Worm (Caenorhabditis elegans) whole organism, L4 larva: Measurements from ENCODE around the gene irld-18.

Experiments used
- F44E2.7 ChIP-seq: fragments of 200-800 bp; sonication (Bioruptor generic); IDR thresholded peaks from 2 replicates; pipeline ENCODE4 v2.1.2; 2022; ENCODE audit warnings: missing genetic modification characterization, missing compliant biosample characterization
- F49E8.2 ChIP-seq: sonication (generic microtip); optimal IDR thresholded peaks from 2 replicates; lab custom pipeline; 2016; ENCODE audit warnings: missing compliant biosample characterization, mild to moderate bottlenecking, missing genetic modification characterization, borderline replicate concordance
- R02D3.7 ChIP-seq: fragments of 150-350 bp; sonication (generic microtip); optimal IDR thresholded peaks from 3 replicates; lab custom pipeline; 2014; ENCODE audit warnings: missing biosample characterization, missing genetic modification characterization
- T26A8.4 ChIP-seq: fragments of 200-800 bp; sonication (Bioruptor generic); IDR thresholded peaks from 2 replicates; pipeline ENCODE4 v1.3.6; 2022; ENCODE audit warnings: missing genetic modification characterization, missing compliant biosample characterization
- Y105C5A.15 ChIP-seq: fragments of 200-800 bp; sonication (Bioruptor generic); IDR thresholded peaks from 2 replicates; pipeline ENCODE4 v1.3.6; 2022; ENCODE audit warnings: missing genetic modification characterization, missing compliant biosample characterization
- Y5F2A.4 ChIP-seq: fragments of 200-800 bp; sonication (Bioruptor generic); optimal IDR thresholded peaks from 2 replicates; lab custom pipeline; 2018; ENCODE audit warnings: mild to moderate bottlenecking, missing genetic modification characterization, missing compliant biosample characterization
- aly-2 ChIP-seq: sonication (generic microtip); optimal IDR thresholded peaks from 2 replicates; lab custom pipeline; 2018; ENCODE audit warnings: missing biosample characterization, missing genetic modification characterization
- ama-1 ChIP-seq: fragments of 150-350 bp; optimal IDR thresholded peaks from 2 replicates; lab custom pipeline; 2014; ENCODE audit warnings: inconsistent platforms, mixed read lengths
- arid-1 ChIP-seq: fragments of 200-800 bp; sonication (Bioruptor generic); conservative IDR thresholded peaks from 2 replicates; pipeline ENCODE4 v1.3.6; 2022; ENCODE audit warnings: missing genetic modification reagents, missing genetic modification characterization, missing compliant biosample characterization
- attf-4 ChIP-seq: sonication (generic microtip); optimal IDR thresholded peaks from 3 replicates; lab custom pipeline; 2017; ENCODE audit warnings: missing biosample characterization, missing genetic modification characterization
- ceh-28 ChIP-seq: fragments of 150-350 bp; optimal IDR thresholded peaks from 2 replicates; lab custom pipeline; 2014; ENCODE audit warnings: missing biosample characterization, missing genetic modification reagents, missing genetic modification characterization
- ceh-82 ChIP-seq: sonication (generic microtip); optimal IDR thresholded peaks from 2 replicates; lab custom pipeline; 2017; ENCODE audit warnings: missing biosample characterization, missing genetic modification characterization
- ces-1 ChIP-seq: fragments of 150-350 bp; sonication (generic microtip); optimal IDR thresholded peaks from 4 replicates; lab custom pipeline; 2014; ENCODE audit warnings: missing biosample characterization, missing genetic modification reagents, missing genetic modification characterization
- daf-12 ChIP-seq: fragments of 150-350 bp; optimal IDR thresholded peaks from 2 replicates; lab custom pipeline; 2014; ENCODE audit warnings: missing biosample characterization, missing genetic modification reagents, missing genetic modification characterization
- daf-16 ChIP-seq, 3 experiments: sonication (generic microtip); optimal IDR thresholded peaks; 2 replicates each; lab custom pipeline; 2016 to 2017; ENCODE audit warnings: missing genetic modification characterization in 3 of 3, missing genetic modification reagents in 3 of 3, mild to moderate bottlenecking in 2 of 3, missing compliant biosample characterization in 2 of 3, missing biosample characterization in 1 of 3, moderate library complexity in 1 of 3
- dmd-8 ChIP-seq: fragments of 200-800 bp; sonication (Bioruptor generic); IDR thresholded peaks from 2 replicates; pipeline ENCODE4 v1.3.6; 2022; ENCODE audit warnings: missing genetic modification characterization, missing compliant biosample characterization
- dve-1 ChIP-seq: sonication (generic microtip); optimal IDR thresholded peaks from 2 replicates; lab custom pipeline; 2017; ENCODE audit warnings: antibody characterized with exemption, mild to moderate bottlenecking, missing genetic modification characterization, missing compliant biosample characterization; ENCODE audit not compliant: insufficient read depth
- fkh-10 ChIP-seq: fragments of 150-350 bp; optimal IDR thresholded peaks from 2 replicates; lab custom pipeline; 2014; ENCODE audit warnings: missing biosample characterization, missing genetic modification reagents, missing genetic modification characterization
- fos-1 ChIP-seq: fragments of 150-350 bp; optimal IDR thresholded peaks from 2 replicates; lab custom pipeline; 2014; ENCODE audit warnings: missing biosample characterization, missing genetic modification characterization
- hif-1 ChIP-seq, 2 experiments: sonication (generic microtip); optimal IDR thresholded peaks; 2 replicates each; lab custom pipeline; 2016 to 2017; ENCODE audit warnings: missing compliant biosample characterization in 2 of 2, missing genetic modification characterization in 2 of 2, missing genetic modification reagents in 2 of 2, missing genotype in 2 of 2, mild to moderate bottlenecking in 1 of 2
- hlh-30 ChIP-seq: sonication (generic microtip); optimal IDR thresholded peaks from 2 replicates; lab custom pipeline; 2017; ENCODE audit warnings: antibody characterized with exemption, mild to moderate bottlenecking, missing genetic modification characterization, missing compliant biosample characterization; ENCODE audit not compliant: insufficient read depth
- hmg-1.1 ChIP-seq: fragments of 200-800 bp; sonication (Bioruptor generic); IDR thresholded peaks from 2 replicates; pipeline ENCODE4 v1.3.6; 2022; ENCODE audit warnings: missing genetic modification reagents, missing genetic modification characterization, missing compliant biosample characterization
- jun-1 ChIP-seq: fragments of 150-350 bp; optimal IDR thresholded peaks from 2 replicates; lab custom pipeline; 2014; ENCODE audit warnings: missing biosample characterization, missing genetic modification reagents, missing genetic modification characterization
- lim-7 ChIP-seq: fragments of 200-800 bp; sonication (Bioruptor generic); IDR thresholded peaks from 2 replicates; pipeline ENCODE4 v1.3.6; 2022; ENCODE audit warnings: missing genetic modification characterization, missing compliant biosample characterization
- lin-1 ChIP-seq: fragments of 200-800 bp; sonication (Bioruptor generic); IDR thresholded peaks from 2 replicates; pipeline ENCODE4 v1.3.6; 2022; ENCODE audit warnings: missing genetic modification reagents, missing genetic modification characterization, missing compliant biosample characterization
- lin-38 ChIP-seq: fragments of 200-800 bp; sonication (Bioruptor generic); IDR thresholded peaks from 2 replicates; pipeline ENCODE4 v1.3.6; 2022; ENCODE audit warnings: missing genetic modification reagents, missing genetic modification characterization, missing compliant biosample characterization
- lir-3 ChIP-seq: sonication (generic microtip); optimal IDR thresholded peaks from 2 replicates; lab custom pipeline; 2016; ENCODE audit warnings: mild to moderate bottlenecking, missing genetic modification characterization, missing compliant biosample characterization
- lsy-2 ChIP-seq, 2 experiments: fragments of 150-350 bp in 1 of 2; sonication (generic microtip) in 1 of 2; optimal IDR thresholded peaks; 2 replicates each; lab custom pipeline; 2014 to 2017; ENCODE audit warnings: missing biosample characterization in 2 of 2, missing genetic modification characterization in 2 of 2
- madf-5 ChIP-seq, 2 experiments: fragments of 200-800 bp; sonication (Bioruptor generic); IDR thresholded peaks; 2 replicates each; pipeline ENCODE4 v1.3.6; 2022; ENCODE audit warnings: missing compliant biosample characterization in 2 of 2, missing genetic modification characterization in 2 of 2
- madf-9 ChIP-seq: fragments of 200-800 bp; sonication (Bioruptor generic); conservative IDR thresholded peaks from 2 replicates; pipeline ENCODE4 v1.3.6; 2022; ENCODE audit warnings: missing genetic modification reagents, missing genetic modification characterization, missing compliant biosample characterization
- mep-1 ChIP-seq: fragments of 150-350 bp; sonication (generic microtip); optimal IDR thresholded peaks from 3 replicates; lab custom pipeline; 2014; ENCODE audit warnings: missing biosample characterization, missing genetic modification characterization
- mes-2 ChIP-seq: sonication (generic microtip); optimal IDR thresholded peaks from 2 replicates; lab custom pipeline; 2016; ENCODE audit warnings: missing genotype, mild to moderate bottlenecking, missing genetic modification characterization, missing compliant biosample characterization; ENCODE audit not compliant: poor library complexity, severe bottlenecking
- mxl-3 ChIP-seq: fragments of 200-800 bp; sonication (Bioruptor generic); optimal IDR thresholded peaks from 2 replicates; lab custom pipeline; 2018; ENCODE audit warnings: mild to moderate bottlenecking, missing genetic modification characterization, missing compliant biosample characterization
- nhr-102 ChIP-seq: sonication (generic microtip); optimal IDR thresholded peaks from 2 replicates; lab custom pipeline; 2016; ENCODE audit warnings: mild to moderate bottlenecking, missing genetic modification characterization, moderate library complexity, missing compliant biosample characterization
- nhr-11 ChIP-seq: fragments of 150-350 bp; optimal IDR thresholded peaks from 2 replicates; lab custom pipeline; 2014; ENCODE audit warnings: missing biosample characterization, missing genetic modification characterization
- nhr-25 ChIP-seq: sonication (generic microtip); optimal IDR thresholded peaks from 2 replicates; lab custom pipeline; 2017; ENCODE audit warnings: missing genetic modification characterization, mild to moderate bottlenecking, missing compliant biosample characterization, antibody characterized with exemption, moderate library complexity, borderline replicate concordance; ENCODE audit not compliant: insufficient read depth
- nhr-28 ChIP-seq: fragments of 150-350 bp; optimal IDR thresholded peaks from 2 replicates; lab custom pipeline; 2014; ENCODE audit warnings: missing biosample characterization, missing genetic modification characterization
- nhr-42 ChIP-seq: fragments of 200-800 bp; sonication (Bioruptor generic); IDR thresholded peaks from 2 replicates; pipeline ENCODE4 v1.3.6; 2022; ENCODE audit warnings: missing genetic modification characterization, missing compliant biosample characterization
- nhr-48 ChIP-seq: sonication (generic microtip); optimal IDR thresholded peaks from 2 replicates; lab custom pipeline; 2016; ENCODE audit warnings: mild to moderate bottlenecking, missing genetic modification characterization, missing compliant biosample characterization
- nhr-76 ChIP-seq: fragments of 150-350 bp; optimal IDR thresholded peaks from 2 replicates; lab custom pipeline; 2014; ENCODE audit warnings: missing biosample characterization, missing genetic modification characterization
- pha-4 ChIP-seq, 2 experiments: fragments of 150-350 bp in 1 of 2; fragments of 200-800 bp in 1 of 2; sonication (Bioruptor generic) in 1 of 2; IDR thresholded peaks in 1 of 2; optimal IDR thresholded peaks in 1 of 2; 2 replicates each; pipeline versions ENCODE4 v1.3.6 to Lab custom; 2014 to 2022; ENCODE audit warnings: missing genetic modification characterization in 2 of 2, missing genetic modification reagents in 2 of 2, missing biosample characterization in 1 of 2, missing compliant biosample characterization in 1 of 2
- pqm-1 ChIP-seq: sonication (generic microtip); optimal IDR thresholded peaks from 2 replicates; lab custom pipeline; 2017; ENCODE audit warnings: missing biosample characterization, missing genetic modification characterization
- saeg-2 ChIP-seq: fragments of 200-800 bp; sonication (Bioruptor generic); IDR thresholded peaks from 2 replicates; pipeline ENCODE4 v1.3.6; 2022; ENCODE audit warnings: missing genetic modification reagents, missing genetic modification characterization, missing compliant biosample characterization
- set-16 ChIP-seq: fragments of 200-800 bp; sonication (Bioruptor generic); IDR thresholded peaks from 2 replicates; pipeline ENCODE4 v1.3.6; 2022; ENCODE audit warnings: missing genetic modification reagents, missing genetic modification characterization, missing compliant biosample characterization
- skn-1 ChIP-seq: fragments of 150-350 bp; optimal IDR thresholded peaks from 2 replicates; lab custom pipeline; 2014; ENCODE audit warnings: missing biosample characterization, missing genetic modification characterization
- tra-1 ChIP-seq: fragments of 200-800 bp; sonication (Bioruptor generic); IDR thresholded peaks from 2 replicates; pipeline ENCODE4 v1.3.6; 2022; ENCODE audit warnings: missing genetic modification reagents, missing genetic modification characterization, missing compliant biosample characterization
- unc-39 ChIP-seq: sonication (generic microtip); optimal IDR thresholded peaks from 2 replicates; lab custom pipeline; 2017; ENCODE audit warnings: missing biosample characterization, missing genetic modification characterization
- vab-7 ChIP-seq: fragments of 200-800 bp; sonication (Bioruptor generic); IDR thresholded peaks from 2 replicates; pipeline ENCODE4 v1.3.6; 2022; ENCODE audit warnings: missing genetic modification reagents, missing genetic modification characterization, missing compliant biosample characterization
- zip-11 ChIP-seq: fragments of 200-800 bp; sonication (Bioruptor generic); IDR thresholded peaks from 2 replicates; pipeline ENCODE4 v1.3.6; 2022; ENCODE audit warnings: missing genetic modification characterization, missing compliant biosample characterization
- zip-2 ChIP-seq: fragments of 150-350 bp; optimal IDR thresholded peaks from 2 replicates; lab custom pipeline; 2014; ENCODE audit warnings: missing biosample characterization, missing genetic modification characterization
- ztf-7 ChIP-seq: fragments of 150-350 bp; optimal IDR thresholded peaks from 2 replicates; lab custom pipeline; 2014; ENCODE audit warnings: missing biosample characterization, missing genetic modification characterization

irld-18 gene

DNA sequence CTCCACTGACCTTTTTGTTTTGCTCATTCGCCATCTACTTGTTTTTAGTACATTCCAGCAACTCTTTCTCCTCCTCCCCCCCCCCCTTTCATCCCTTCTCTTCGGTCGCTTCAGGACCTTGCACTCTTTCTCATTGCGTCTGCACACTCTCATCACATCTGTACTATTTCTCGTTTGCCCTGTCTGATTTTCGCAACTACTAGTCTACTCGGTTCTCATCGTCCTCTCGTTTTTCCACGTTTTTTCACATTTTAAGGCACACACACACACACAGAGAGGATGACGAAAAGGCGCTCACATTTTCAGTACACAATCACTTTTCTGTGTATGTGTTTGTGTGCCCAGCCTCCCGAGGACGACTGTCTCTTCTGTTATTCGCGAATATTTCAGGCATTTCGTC lies 39.7 kb upstream of the irld-18 start (continued):
- TF ChIP-seq lin-1 (GFP tag; lab: Robert Waterston, UW): no peak
- peak; percentile 70 for TF ChIP-seq hlh-30 (tag; lab: Kevin White, UChicago)
- no peak for TF ChIP-seq R02D3.7
- TF ChIP-seq mxl-3 (GFP tag; lab: Kevin White, UChicago): peak; percentile 37
- peak; percentile 45 to 54 for TF ChIP-seq lsy-2 (tag; optimal IDR thresholded peaks at IDR 0.05; lab: Kevin White, UChicago)
- no peak for TF ChIP-seq zip-11 (GFP tag; lab: Robert Waterston, UW)
- TF ChIP-seq madf-5 (GFP tag; IDR thresholded peaks at IDR 0.05; lab: Robert Waterston, UW): no peak
- TF ChIP-seq daf-16 (GFP tag; optimal IDR thresholded peaks at IDR 0.05; lab: Kevin White, UChicago): peak in 1 of 2 experiments; percentile 87
- TF ChIP-seq daf-16 (tag; optimal IDR thresholded peaks at IDR 0.05; lab: Kevin White, UChicago): peak; percentile 84
- peak; percentile 60 for TF ChIP-seq dve-1
- TF ChIP-seq fkh-10 (GFP tag; lab: Kevin White, UChicago): no peak
- TF ChIP-seq pqm-1 (tag; lab: Kevin White, UChicago): peak; percentile 16
- no peak for TF ChIP-seq set-16 (GFP tag; lab: Robert Waterston, UW)
- peak; percentile 56 for TF ChIP-seq nhr-28 (tag; lab: Kevin White, UChicago)
- TF ChIP-seq nhr-76 (tag; lab: Kevin White, UChicago): no peak
- no peak for TF ChIP-seq nhr-42 (GFP tag; lab: Robert Waterston, UW)
- TF ChIP-seq pha-4 (GFP tag; IDR thresholded peaks at IDR 0.05; lab: Robert Waterston, UW): no peak
- TF ChIP-seq pha-4 (tag; optimal IDR thresholded peaks at IDR 0.05; lab: Kevin White, UChicago): peak; percentile 13
- TF ChIP-seq madf-9 (GFP tag; lab: Robert Waterston, UW): no peak
- TF ChIP-seq ceh-82 (tag; lab: Kevin White, UChicago): no peak
- TF ChIP-seq ces-1 (GFP tag; lab: Kevin White, UChicago): no peak
- no peak for TF ChIP-seq daf-12 (tag; lab: Kevin White, UChicago)
- no peak for TF ChIP-seq aly-2 (tag; lab: Kevin White, UChicago)
- TF ChIP-seq saeg-2 (GFP tag; lab: Robert Waterston, UW): no peak
- no peak for TF ChIP-seq F44E2.7 (GFP tag; lab: Robert Waterston, UW)
- no peak for TF ChIP-seq F49E8.2
- no peak for TF ChIP-seq zip-2 (tag; lab: Kevin White, UChicago)
- TF ChIP-seq skn-1 (tag; lab: Kevin White, UChicago): no peak
- TF ChIP-seq lin-38 (GFP tag; lab: Robert Waterston, UW): no peak
- peak; percentile 74 for TF ChIP-seq nhr-11 (tag; lab: Kevin White, UChicago)
- no peak for TF ChIP-seq tra-1 (GFP tag; lab: Robert Waterston, UW)
- TF ChIP-seq jun-1: no peak
- no peak for TF ChIP-seq lim-7 (GFP tag; lab: Robert Waterston, UW)
- TF ChIP-seq nhr-25 (tag; lab: Kevin White, UChicago): no peak
- no peak for TF ChIP-seq fos-1
- no peak for TF ChIP-seq ceh-28 (tag; lab: Kevin White, UChicago)
- no peak for TF ChIP-seq unc-39 (tag; lab: Kevin White, UChicago)
- TF ChIP-seq Y5F2A.4 (GFP tag; lab: Kevin White, UChicago): no peak
- TF ChIP-seq ama-1 (lab: Kevin White, UChicago): peak; percentile 22
- no peak for TF ChIP-seq attf-4
- peak; percentile 68 for TF ChIP-seq hmg-1.1 (GFP tag; lab: Robert Waterston, UW)
- TF ChIP-seq ztf-7: peak; percentile 19
- TF ChIP-seq vab-7: 0 out of 2 replicates have a peak, but pooled peaks have one; percentile 14
- TF ChIP-seq T26A8.4 (GFP tag; lab: Robert Waterston, UW): no peak
- no peak for TF ChIP-seq Y105C5A.15 (GFP tag; lab: Robert Waterston, UW)
- TF ChIP-seq mep-1: peak; percentile 51
- TF ChIP-seq hif-1 (tag; optimal IDR thresholded peaks at IDR 0.05; lab: Kevin White, UChicago): peak in 1 of 2 experiments; percentile 41
- TF ChIP-seq nhr-48: no peak
- TF ChIP-seq arid-1: no peak
- TF ChIP-seq nhr-102 (tag; lab: Kevin White, UChicago): no peak
- TF ChIP-seq dmd-8 (GFP tag; lab: Robert Waterston, UW): no peak
- peak; percentile 35 for TF ChIP-seq mes-2
- TF ChIP-seq lir-3 (tag; lab: Kevin White, UChicago): no peak
